Fruit fly (Drosophila melanogaster) S2 (cell line): Measurements from ENCODE around the gene obst-E.

ENCODE experiments used
- CG8478 ChIP-seq: fragments of >200 bp; optimal IDR thresholded peaks from 2 replicates; lab custom pipeline; 2018
- CTCF ChIP-seq, 2 experiments: fragments of >200 bp; optimal IDR thresholded peaks; 2 replicates each; lab custom pipeline; 2018

The obst-E gene

DNA sequence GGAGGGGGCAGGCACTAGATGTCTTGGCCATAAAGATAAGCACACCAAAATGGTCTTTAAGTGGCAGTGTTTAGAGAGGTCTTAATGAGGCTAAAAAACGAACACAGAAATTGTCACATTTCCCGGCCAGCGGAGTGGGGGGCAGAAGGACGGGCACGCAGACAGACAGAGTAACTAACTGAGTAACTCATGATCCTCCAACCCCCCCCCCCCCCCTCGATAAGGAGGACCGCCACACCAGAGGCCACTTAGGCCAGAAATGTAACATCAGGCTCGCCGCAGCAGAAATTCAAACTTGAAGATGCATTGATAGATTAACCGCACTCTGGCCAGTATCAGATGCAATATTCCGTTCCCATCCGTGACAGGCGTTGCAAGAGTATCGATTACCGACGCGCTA lies 16.9 kb upstream of the obst-E start:
- no peak for TF ChIP-seq CG8478 (lab: Kevin White, UChicago)
- no peak for TF ChIP-seq CTCF (optimal IDR thresholded peaks at IDR 0.05; lab: Kevin White, UChicago)

dm6 chr2L:5781181-5781580 lies 15.2 kb upstream of the obst-E start:
- TF ChIP-seq CTCF (optimal IDR thresholded peaks at IDR 0.05; lab: Kevin White, UChicago) (no peak), CG8478 (lab: Kevin White, UChicago) (no peak)

DNA sequence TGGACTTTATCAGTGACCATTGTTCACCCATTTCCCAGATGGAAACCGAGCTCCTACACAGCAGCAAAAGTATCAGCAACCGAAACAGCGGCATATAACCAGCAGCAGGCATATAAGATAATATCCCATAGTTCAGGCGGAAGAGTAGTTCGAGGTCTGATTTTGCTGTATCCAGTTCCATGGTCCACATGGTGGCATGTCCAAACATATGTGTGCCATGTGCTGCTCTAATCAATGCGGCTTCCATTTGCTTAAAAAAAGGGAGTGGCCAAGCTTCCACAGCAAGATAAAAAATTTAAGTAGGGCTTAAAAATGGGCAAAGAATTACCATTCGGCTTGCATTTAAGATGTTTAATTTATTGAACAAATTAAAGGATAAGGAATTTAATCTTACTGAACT lies 14.8 kb upstream of the obst-E start:
- no peak for TF ChIP-seq CTCF (optimal IDR thresholded peaks at IDR 0.05; lab: Kevin White, UChicago)
- no peak for TF ChIP-seq CG8478 (lab: Kevin White, UChicago)

- TF ChIP-seq CTCF (optimal IDR thresholded peaks at IDR 0.05; lab: Kevin White, UChicago) = no peak
- TF ChIP-seq CG8478 (lab: Kevin White, UChicago) = no peak
Measured at dm6 chr2L:5778157-5778556, 12.2 kb upstream of the obst-E start.

dm6 chr2L:5772262-5772661 lies 6.3 kb upstream of the obst-E start:
- no peak for TF ChIP-seq CG8478 (lab: Kevin White, UChicago)
- no peak for TF ChIP-seq CTCF (optimal IDR thresholded peaks at IDR 0.05; lab: Kevin White, UChicago)

dm6 chr2L:5771179-5771578 lies 5.2 kb upstream of the obst-E start:
- TF ChIP-seq CTCF (optimal IDR thresholded peaks at IDR 0.05; lab: Kevin White, UChicago) (peak; percentile 94 to 98), CG8478 (lab: Kevin White, UChicago) (no peak)

dm6 chr2L:5766498-5767008 lies 611 bp upstream of the obst-E start:
- TF ChIP-seq CTCF (optimal IDR thresholded peaks at IDR 0.05; lab: Kevin White, UChicago) (no peak), CG8478 (lab: Kevin White, UChicago) (no peak)

DNA sequence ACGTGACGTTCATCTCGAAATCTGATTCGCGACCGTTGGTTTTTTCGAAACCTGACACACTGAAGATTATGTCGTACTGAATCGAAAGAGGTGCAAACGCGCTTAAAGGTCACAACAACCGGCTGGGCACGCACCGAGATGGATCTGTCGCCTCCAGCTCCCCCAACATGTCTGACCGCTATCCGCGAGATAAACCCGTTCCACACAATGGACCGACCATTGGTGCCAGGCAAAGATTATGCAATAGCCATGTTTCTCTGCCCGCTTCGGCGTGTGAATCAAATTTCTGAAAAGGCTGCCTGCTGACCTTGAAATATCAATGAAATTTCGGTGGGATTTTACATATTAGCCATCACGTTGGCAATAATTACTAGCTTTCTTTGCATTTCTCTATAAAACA lies 803 bp downstream of the obst-E start:
- TF ChIP-seq CG8478 (lab: Kevin White, UChicago) (no peak), CTCF (optimal IDR thresholded peaks at IDR 0.05; lab: Kevin White, UChicago) (no peak)

- TF ChIP-seq CTCF (optimal IDR thresholded peaks at IDR 0.05; lab: Kevin White, UChicago) = no peak
- TF ChIP-seq CG8478 (lab: Kevin White, UChicago) = no peak
Measured at dm6 chr2L:5751448-5751847, 14.5 kb downstream of the obst-E start.

- no peak for TF ChIP-seq CTCF (optimal IDR thresholded peaks at IDR 0.05; lab: Kevin White, UChicago)
- TF ChIP-seq CG8478 (lab: Kevin White, UChicago) = no peak
Measured at dm6 chr2L:5748188-5748587, 17.8 kb downstream of the obst-E start.

DNA sequence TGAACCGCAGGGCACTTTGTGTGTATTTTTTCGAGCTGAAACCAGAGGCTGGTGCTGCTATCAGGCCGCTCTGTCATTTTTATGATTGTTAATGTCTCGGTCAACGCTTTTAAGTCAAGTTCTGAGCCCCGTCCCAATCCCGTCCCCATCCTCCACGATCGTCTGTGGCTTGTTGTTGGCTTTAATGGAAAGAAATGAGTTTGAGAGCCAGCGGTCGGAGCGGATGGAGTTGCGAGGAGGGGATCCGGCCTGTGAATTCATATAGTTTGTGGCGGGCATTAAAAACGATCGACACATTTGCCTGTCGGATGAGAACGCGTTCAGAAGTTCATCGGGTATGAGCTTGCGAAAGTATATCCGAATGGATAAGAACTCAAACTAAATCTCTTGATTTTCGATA lies 20.1 kb downstream of the obst-E start, which contains the start of gene CG11029:
CG11029 (plus strand) TSS at position 301 of the 400 bp plus-strand sequence.
- TF ChIP-seq CTCF (optimal IDR thresholded peaks at IDR 0.05; lab: Kevin White, UChicago) (no peak), CG8478 (lab: Kevin White, UChicago) (no peak)

dm6 chr2L:5743537-5744148 lies 22.3 kb downstream of the obst-E start:
- TF ChIP-seq CG8478 (lab: Kevin White, UChicago) (no peak), CTCF (optimal IDR thresholded peaks at IDR 0.05; lab: Kevin White, UChicago) (no peak)

DNA sequence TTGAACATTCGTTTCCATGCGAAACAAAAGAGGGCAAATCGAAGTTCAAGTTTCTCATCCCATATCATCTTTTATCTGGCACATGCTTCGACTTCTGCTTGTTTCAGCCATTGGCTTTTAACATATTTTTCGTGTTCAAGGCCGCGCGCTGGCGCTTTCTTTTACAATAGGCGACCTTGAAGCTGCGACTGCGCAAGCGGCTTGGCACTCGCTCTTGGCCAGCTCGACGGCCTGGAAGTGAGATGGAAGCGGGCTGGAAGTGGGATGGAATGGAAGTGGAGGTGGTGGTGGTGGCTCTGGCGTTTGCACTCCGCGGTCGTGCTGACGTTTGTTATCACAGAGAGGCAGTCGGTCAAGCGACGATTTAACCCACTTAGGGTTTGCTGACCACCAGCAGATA lies 23.5 kb downstream of the obst-E start:
- TF ChIP-seq CG8478 (lab: Kevin White, UChicago) (no peak), CTCF (optimal IDR thresholded peaks at IDR 0.05; lab: Kevin White, UChicago) (no peak)

- no peak for TF ChIP-seq CTCF (optimal IDR thresholded peaks at IDR 0.05; lab: Kevin White, UChicago)
Measured at dm6 chr2L:5741144-5741543, 24.8 kb downstream of the obst-E start, which contains the start of gene CG11147. Gene CG11147 (minus strand): TSS chr2L:5741244.

dm6 chr2L:5740740-5741139 lies 25.2 kb downstream of the obst-E start:
- TF ChIP-seq CG8478 (lab: Kevin White, UChicago) (no peak), CTCF (optimal IDR thresholded peaks at IDR 0.05; lab: Kevin White, UChicago) (no peak)

DNA sequence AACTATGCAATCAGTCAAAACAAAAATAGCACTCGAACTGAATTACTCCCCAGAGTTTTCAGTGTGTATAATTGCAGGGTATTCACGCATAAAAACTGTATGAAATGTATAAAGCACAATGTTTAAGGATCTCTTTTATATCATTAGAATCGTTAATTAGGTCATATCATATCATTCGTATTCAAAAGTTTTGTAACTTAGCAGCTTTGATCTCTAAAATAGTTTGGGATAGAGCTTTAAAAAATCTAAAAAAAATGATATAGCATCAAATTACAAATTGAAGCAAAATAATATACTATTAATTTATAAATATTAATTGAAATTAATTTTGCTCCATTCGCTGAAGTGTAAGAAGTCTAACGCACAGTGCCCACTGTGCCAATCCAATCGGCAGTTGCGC lies 35.5 kb downstream of the obst-E start:
- TF ChIP-seq CTCF (optimal IDR thresholded peaks at IDR 0.05; lab: Kevin White, UChicago) (no peak), CG8478 (lab: Kevin White, UChicago) (no peak)
